Worm (Caenorhabditis elegans) whole organism, L4 larva: ENCODE data around the gene zyg-12.

Source experiments
- F10B5.3 ChIP-seq: sonication (generic microtip); optimal IDR thresholded peaks from 2 replicates; lab custom pipeline; 2016; ENCODE audit warnings: mild to moderate bottlenecking, missing genetic modification characterization, missing compliant biosample characterization
- F44E2.7 ChIP-seq: fragments of 200-800 bp; sonication (Bioruptor generic); IDR thresholded peaks from 2 replicates; pipeline ENCODE4 v2.1.2; 2022; ENCODE audit warnings: missing genetic modification characterization, missing compliant biosample characterization
- F49E8.2 ChIP-seq: sonication (generic microtip); optimal IDR thresholded peaks from 2 replicates; lab custom pipeline; 2016; ENCODE audit warnings: missing compliant biosample characterization, mild to moderate bottlenecking, missing genetic modification characterization, borderline replicate concordance
- R02D3.7 ChIP-seq: fragments of 150-350 bp; sonication (generic microtip); optimal IDR thresholded peaks from 3 replicates; lab custom pipeline; 2014; ENCODE audit warnings: missing biosample characterization, missing genetic modification characterization
- T20F7.1 ChIP-seq: fragments of 200-800 bp; sonication (Bioruptor generic); optimal IDR thresholded peaks from 2 replicates; lab custom pipeline; 2018; ENCODE audit warnings: mild to moderate bottlenecking, missing genetic modification characterization, missing compliant biosample characterization
- T26A8.4 ChIP-seq: fragments of 200-800 bp; sonication (Bioruptor generic); IDR thresholded peaks from 2 replicates; pipeline ENCODE4 v1.3.6; 2022; ENCODE audit warnings: missing genetic modification characterization, missing compliant biosample characterization
- Y105C5A.15 ChIP-seq: fragments of 200-800 bp; sonication (Bioruptor generic); IDR thresholded peaks from 2 replicates; pipeline ENCODE4 v1.3.6; 2022; ENCODE audit warnings: missing genetic modification characterization, missing compliant biosample characterization
- Y5F2A.4 ChIP-seq: fragments of 200-800 bp; sonication (Bioruptor generic); optimal IDR thresholded peaks from 2 replicates; lab custom pipeline; 2018; ENCODE audit warnings: mild to moderate bottlenecking, missing genetic modification characterization, missing compliant biosample characterization
- Y75B8A.6 ChIP-seq: fragments of 200-800 bp; sonication (Bioruptor generic); IDR thresholded peaks from 2 replicates; pipeline ENCODE4 v1.3.6; 2022; ENCODE audit warnings: missing genetic modification reagents, missing genetic modification characterization, missing compliant biosample characterization
- ZK337.2 ChIP-seq: fragments of 200-800 bp; sonication (Bioruptor generic); IDR thresholded peaks from 2 replicates; pipeline ENCODE4 v1.3.6; 2022; ENCODE audit warnings: missing genetic modification reagents, missing genetic modification characterization, missing compliant biosample characterization
- aly-2 ChIP-seq: sonication (generic microtip); optimal IDR thresholded peaks from 2 replicates; lab custom pipeline; 2018; ENCODE audit warnings: missing biosample characterization, missing genetic modification characterization
- ama-1 ChIP-seq: fragments of 150-350 bp; optimal IDR thresholded peaks from 2 replicates; lab custom pipeline; 2014; ENCODE audit warnings: inconsistent platforms, mixed read lengths
- attf-4 ChIP-seq: sonication (generic microtip); optimal IDR thresholded peaks from 3 replicates; lab custom pipeline; 2017; ENCODE audit warnings: missing biosample characterization, missing genetic modification characterization
- ceh-82 ChIP-seq: sonication (generic microtip); optimal IDR thresholded peaks from 2 replicates; lab custom pipeline; 2017; ENCODE audit warnings: missing biosample characterization, missing genetic modification characterization
- ces-1 ChIP-seq: fragments of 150-350 bp; sonication (generic microtip); optimal IDR thresholded peaks from 4 replicates; lab custom pipeline; 2014; ENCODE audit warnings: missing biosample characterization, missing genetic modification reagents, missing genetic modification characterization
- cey-2 ChIP-seq: sonication (generic microtip); optimal IDR thresholded peaks from 3 replicates; lab custom pipeline; 2017; ENCODE audit warnings: missing genetic modification characterization, mild to moderate bottlenecking, missing compliant biosample characterization, antibody characterized with exemption, borderline replicate concordance; ENCODE audit not compliant: insufficient read depth
- daf-19 ChIP-seq: fragments of 200-800 bp; sonication (Bioruptor generic); conservative IDR thresholded peaks from 2 replicates; pipeline ENCODE4 v1.3.6; 2022; ENCODE audit warnings: missing genetic modification characterization, missing compliant biosample characterization
- dmd-8 ChIP-seq: fragments of 200-800 bp; sonication (Bioruptor generic); IDR thresholded peaks from 2 replicates; pipeline ENCODE4 v1.3.6; 2022; ENCODE audit warnings: missing genetic modification characterization, missing compliant biosample characterization
- dmd-9 ChIP-seq: fragments of 200-800 bp; sonication (Bioruptor generic); IDR thresholded peaks from 2 replicates; pipeline ENCODE4 v1.3.6; 2022; ENCODE audit warnings: missing genetic modification reagents, missing genetic modification characterization, missing compliant biosample characterization
- duxl-1 ChIP-seq: sonication (generic microtip); optimal IDR thresholded peaks from 2 replicates; lab custom pipeline; 2016; ENCODE audit warnings: mild to moderate bottlenecking, missing genetic modification characterization, moderate library complexity, missing compliant biosample characterization; ENCODE audit not compliant: poor library complexity
- fkh-10 ChIP-seq: fragments of 150-350 bp; optimal IDR thresholded peaks from 2 replicates; lab custom pipeline; 2014; ENCODE audit warnings: missing biosample characterization, missing genetic modification reagents, missing genetic modification characterization
- gei-8 ChIP-seq: fragments of 200-800 bp; sonication (Bioruptor generic); optimal IDR thresholded peaks from 2 replicates; lab custom pipeline; 2018; ENCODE audit warnings: mild to moderate bottlenecking, missing genetic modification characterization, missing compliant biosample characterization
- hif-1 ChIP-seq, 2 experiments: sonication (generic microtip); optimal IDR thresholded peaks; 2 replicates each; lab custom pipeline; 2016 to 2017; ENCODE audit warnings: missing compliant biosample characterization in 2 of 2, missing genetic modification characterization in 2 of 2, missing genetic modification reagents in 2 of 2, missing genotype in 2 of 2, mild to moderate bottlenecking in 1 of 2
- hlh-11 ChIP-seq: fragments of 200-800 bp; sonication (Bioruptor generic); optimal IDR thresholded peaks from 2 replicates; lab custom pipeline; 2018; ENCODE audit warnings: mild to moderate bottlenecking, missing genetic modification characterization, missing compliant biosample characterization
- hlh-30 ChIP-seq: sonication (generic microtip); optimal IDR thresholded peaks from 2 replicates; lab custom pipeline; 2017; ENCODE audit warnings: antibody characterized with exemption, mild to moderate bottlenecking, missing genetic modification characterization, missing compliant biosample characterization; ENCODE audit not compliant: insufficient read depth
- jun-1 ChIP-seq: fragments of 150-350 bp; optimal IDR thresholded peaks from 2 replicates; lab custom pipeline; 2014; ENCODE audit warnings: missing biosample characterization, missing genetic modification reagents, missing genetic modification characterization
- lim-7 ChIP-seq: fragments of 200-800 bp; sonication (Bioruptor generic); IDR thresholded peaks from 2 replicates; pipeline ENCODE4 v1.3.6; 2022; ENCODE audit warnings: missing genetic modification characterization, missing compliant biosample characterization
- lin-15B ChIP-seq: fragments of 150-350 bp; sonication (generic microtip); optimal IDR thresholded peaks from 3 replicates; lab custom pipeline; 2014; ENCODE audit warnings: missing biosample characterization, missing genetic modification characterization
- lin-29 ChIP-seq: fragments of 200-800 bp; sonication (Bioruptor generic); IDR thresholded peaks from 2 replicates; pipeline ENCODE4 v1.3.6; 2022; ENCODE audit warnings: missing genetic modification reagents, missing genetic modification characterization, missing compliant biosample characterization
- lin-39 ChIP-seq: fragments of 150-350 bp; optimal IDR thresholded peaks from 2 replicates; lab custom pipeline; 2014; ENCODE audit warnings: missing biosample characterization, missing genetic modification reagents, missing genetic modification characterization
- lir-3 ChIP-seq: sonication (generic microtip); optimal IDR thresholded peaks from 2 replicates; lab custom pipeline; 2016; ENCODE audit warnings: mild to moderate bottlenecking, missing genetic modification characterization, missing compliant biosample characterization
- mdl-1 ChIP-seq, 2 experiments: fragments of 150-350 bp in 1 of 2; sonication (generic microtip) in 1 of 2; optimal IDR thresholded peaks; 2 replicates each; lab custom pipeline; 2014 to 2017; ENCODE audit warnings: missing biosample characterization in 2 of 2, missing genetic modification characterization in 2 of 2
- mdt-29 ChIP-seq: fragments of 200-800 bp; sonication (Bioruptor generic); IDR thresholded peaks from 2 replicates; pipeline ENCODE4 v1.3.6; 2022; ENCODE audit warnings: missing genetic modification reagents, missing genetic modification characterization, missing compliant biosample characterization
- mep-1 ChIP-seq: fragments of 150-350 bp; sonication (generic microtip); optimal IDR thresholded peaks from 3 replicates; lab custom pipeline; 2014; ENCODE audit warnings: missing biosample characterization, missing genetic modification characterization
- mes-2 ChIP-seq: sonication (generic microtip); optimal IDR thresholded peaks from 2 replicates; lab custom pipeline; 2016; ENCODE audit warnings: missing genotype, mild to moderate bottlenecking, missing genetic modification characterization, missing compliant biosample characterization; ENCODE audit not compliant: poor library complexity, severe bottlenecking
- mxl-2 ChIP-seq: fragments of 200-800 bp; sonication (Bioruptor generic); conservative IDR thresholded peaks from 2 replicates; pipeline ENCODE4 v1.3.6; 2022; ENCODE audit warnings: missing genetic modification reagents, missing genetic modification characterization, missing compliant biosample characterization
- nhr-10 ChIP-seq: fragments of 150-350 bp; optimal IDR thresholded peaks from 2 replicates; lab custom pipeline; 2014; ENCODE audit warnings: missing biosample characterization, missing genetic modification characterization
- nhr-102 ChIP-seq: sonication (generic microtip); optimal IDR thresholded peaks from 2 replicates; lab custom pipeline; 2016; ENCODE audit warnings: mild to moderate bottlenecking, missing genetic modification characterization, moderate library complexity, missing compliant biosample characterization
- nhr-11 ChIP-seq: fragments of 150-350 bp; optimal IDR thresholded peaks from 2 replicates; lab custom pipeline; 2014; ENCODE audit warnings: missing biosample characterization, missing genetic modification characterization
- nhr-6 ChIP-seq: fragments of 150-350 bp; optimal IDR thresholded peaks from 2 replicates; lab custom pipeline; 2014; ENCODE audit warnings: missing biosample characterization, missing genetic modification characterization
- nhr-76 ChIP-seq: fragments of 150-350 bp; optimal IDR thresholded peaks from 2 replicates; lab custom pipeline; 2014; ENCODE audit warnings: missing biosample characterization, missing genetic modification characterization
- php-3 ChIP-seq: fragments of 200-800 bp; sonication (Bioruptor generic); IDR thresholded peaks from 2 replicates; pipeline ENCODE4 v1.3.6; 2022; ENCODE audit warnings: missing genetic modification reagents, missing genetic modification characterization, missing compliant biosample characterization
- skn-1 ChIP-seq: fragments of 150-350 bp; optimal IDR thresholded peaks from 2 replicates; lab custom pipeline; 2014; ENCODE audit warnings: missing biosample characterization, missing genetic modification characterization
- snpc-4 ChIP-seq: fragments of 150-350 bp; optimal IDR thresholded peaks from 2 replicates; lab custom pipeline; 2014; ENCODE audit warnings: missing biosample characterization, missing genetic modification characterization
- spr-1 ChIP-seq: sonication (generic microtip); optimal IDR thresholded peaks from 2 replicates; lab custom pipeline; 2016; ENCODE audit warnings: mild to moderate bottlenecking, missing genetic modification characterization, missing compliant biosample characterization
- tag-97 ChIP-seq: fragments of 200-800 bp; sonication (Bioruptor generic); IDR thresholded peaks from 2 replicates; pipeline ENCODE4 v1.3.6; 2022; ENCODE audit warnings: missing genetic modification characterization, missing compliant biosample characterization
- tra-1 ChIP-seq: fragments of 200-800 bp; sonication (Bioruptor generic); IDR thresholded peaks from 2 replicates; pipeline ENCODE4 v1.3.6; 2022; ENCODE audit warnings: missing genetic modification reagents, missing genetic modification characterization, missing compliant biosample characterization
- zag-1 ChIP-seq: fragments of 150-350 bp; optimal IDR thresholded peaks from 2 replicates; lab custom pipeline; 2014; ENCODE audit warnings: missing biosample characterization, missing genetic modification characterization
- zfp-2 ChIP-seq: sonication (generic microtip); optimal IDR thresholded peaks from 2 replicates; lab custom pipeline; 2016; ENCODE audit warnings: mild to moderate bottlenecking, missing genetic modification characterization, missing compliant biosample characterization
- zip-2 ChIP-seq: fragments of 150-350 bp; optimal IDR thresholded peaks from 2 replicates; lab custom pipeline; 2014; ENCODE audit warnings: missing biosample characterization, missing genetic modification characterization
- ztf-11 ChIP-seq: fragments of 150-350 bp; optimal IDR thresholded peaks from 2 replicates; lab custom pipeline; 2014; ENCODE audit warnings: missing biosample characterization, missing genetic modification characterization
- ztf-7 ChIP-seq: fragments of 150-350 bp; optimal IDR thresholded peaks from 2 replicates; lab custom pipeline; 2014; ENCODE audit warnings: missing biosample characterization, missing genetic modification characterization

zyg-12 gene

ce11 chrII:4942397-4942796 is 7.3 kb upstream of the zyg-12 start:
- TF ChIP-seq duxl-1 = peak; percentile 80
- TF ChIP-seq php-3 (GFP tag; lab: Robert Waterston, UW) = peak; percentile 43
- TF ChIP-seq mxl-2 = no peak; the same call in 1 of the 2 replicates
- TF ChIP-seq nhr-6 (tag; lab: Kevin White, UChicago) = peak; percentile 25
- TF ChIP-seq lim-7 (GFP tag; lab: Robert Waterston, UW) = peak; percentile 74
- peak; percentile 54 for TF ChIP-seq F49E8.2 (tag; lab: Kevin White, UChicago)
- TF ChIP-seq mes-2 (tag; lab: Kevin White, UChicago) = peak; percentile 79
- TF ChIP-seq aly-2 = peak; percentile 53
- TF ChIP-seq nhr-11 (tag; lab: Kevin White, UChicago) = peak; percentile 6
- TF ChIP-seq lin-29 = no peak
- no peak for TF ChIP-seq fkh-10
- TF ChIP-seq F44E2.7 (GFP tag; lab: Robert Waterston, UW) = peak; percentile 66; the same call in 1 of the 2 replicates
- peak; percentile 71 for TF ChIP-seq daf-19 (GFP tag; lab: Robert Waterston, UW)
- peak; percentile 72; the same call in 1 of the 2 replicates for TF ChIP-seq dmd-9
- peak; percentile 0 for TF ChIP-seq nhr-102 (tag; lab: Kevin White, UChicago)
- no peak for TF ChIP-seq ZK337.2 (GFP tag; lab: Robert Waterston, UW)
- no peak for TF ChIP-seq lin-15B (tag; lab: Kevin White, UChicago)
- TF ChIP-seq spr-1 = peak; percentile 59
- TF ChIP-seq zag-1 (tag; lab: Kevin White, UChicago) = no peak
- peak in 1 of 2 experiments; percentile 32 for TF ChIP-seq hif-1 (tag; optimal IDR thresholded peaks at IDR 0.05; lab: Kevin White, UChicago)
- no peak for TF ChIP-seq attf-4
- no peak for TF ChIP-seq R02D3.7 (tag; lab: Kevin White, UChicago)
- no peak for TF ChIP-seq hlh-11 (tag; lab: Kevin White, UChicago)
- TF ChIP-seq ces-1 (GFP tag; lab: Kevin White, UChicago) = no peak
- peak; percentile 37 for TF ChIP-seq hlh-30 (tag; lab: Kevin White, UChicago)
- no peak for TF ChIP-seq skn-1
- no peak for TF ChIP-seq ztf-11 (tag; lab: Kevin White, UChicago)
- TF ChIP-seq gei-8 (GFP tag; lab: Kevin White, UChicago) = peak; percentile 56
- TF ChIP-seq tra-1 (GFP tag; lab: Robert Waterston, UW) = peak; percentile 68; the same call in 1 of the 2 replicates
- TF ChIP-seq Y75B8A.6 (GFP tag; lab: Robert Waterston, UW) = peak; percentile 74; the same call in 1 of the 2 replicates
- TF ChIP-seq lir-3 = no peak
- TF ChIP-seq lin-39 (tag; lab: Kevin White, UChicago) = no peak
- no peak for TF ChIP-seq snpc-4 (tag; lab: Kevin White, UChicago)
- TF ChIP-seq T20F7.1 (GFP tag; lab: Kevin White, UChicago) = peak; percentile 39
- peak; percentile 27 for TF ChIP-seq mep-1
- no peak for TF ChIP-seq cey-2
- TF ChIP-seq mdt-29 (GFP tag; lab: Robert Waterston, UW) = peak; percentile 58; the same call in 1 of the 2 replicates
- peak; percentile 90 for TF ChIP-seq ama-1 (lab: Kevin White, UChicago)
- TF ChIP-seq mdl-1 (tag; optimal IDR thresholded peaks at IDR 0.05; lab: Kevin White, UChicago) = no peak
- no peak for TF ChIP-seq nhr-10 (tag; lab: Kevin White, UChicago)
- TF ChIP-seq zip-2 (tag; lab: Kevin White, UChicago) = no peak
- no peak for TF ChIP-seq tag-97 (GFP tag; lab: Robert Waterston, UW)
- TF ChIP-seq dmd-8 = peak; percentile 84
- TF ChIP-seq ztf-7 = no peak
- no peak for TF ChIP-seq zfp-2 (tag; lab: Kevin White, UChicago)
- no peak for TF ChIP-seq nhr-76 (tag; lab: Kevin White, UChicago)
- TF ChIP-seq F10B5.3 (tag; lab: Kevin White, UChicago) = no peak
- 0 out of 2 replicates have a peak, but pooled peaks have one; percentile 10 for TF ChIP-seq Y105C5A.15
- no peak for TF ChIP-seq ceh-82 (tag; lab: Kevin White, UChicago)
- peak; percentile 71 for TF ChIP-seq T26A8.4 (GFP tag; lab: Robert Waterston, UW)
- peak; percentile 58 for TF ChIP-seq Y5F2A.4 (GFP tag; lab: Kevin White, UChicago)
- peak; percentile 6 for TF ChIP-seq jun-1
